Fruit fly (Drosophila melanogaster) whole organism, adult: ENCODE measurements around the gene CG42655.

ENCODE experiments used
- CG11617 ChIP-seq: fragments of 200-800 bp; sonication (Bioruptor generic); optimal IDR thresholded peaks from 2 replicates; lab custom pipeline; 2017; ENCODE audit warnings: mild to moderate bottlenecking, missing biosample characterization, missing genetic modification reagents, missing genetic modification characterization
- CG12768 ChIP-seq: fragments of 200-800 bp; sonication (Bioruptor generic); optimal IDR thresholded peaks from 2 replicates; lab custom pipeline; 2017; ENCODE audit warnings: missing biosample characterization, missing genetic modification characterization, mild to moderate bottlenecking, moderate library complexity, missing genetic modification reagents
- CG14711 ChIP-seq: fragments of 200-800 bp; sonication (Bioruptor generic); optimal IDR thresholded peaks from 2 replicates; lab custom pipeline; 2018; ENCODE audit warnings: missing biosample characterization, mild to moderate bottlenecking, missing genetic modification characterization, moderate library complexity
- CG1620 ChIP-seq: fragments of 200-800 bp; sonication (Bioruptor generic); optimal IDR thresholded peaks from 2 replicates; lab custom pipeline; 2016; ENCODE audit warnings: missing biosample characterization, missing genetic modification characterization
- CG33017 ChIP-seq: fragments of 200-800 bp; sonication (Bioruptor generic); optimal IDR thresholded peaks from 2 replicates; lab custom pipeline; 2018; ENCODE audit warnings: missing biosample characterization, mild to moderate bottlenecking, missing genetic modification characterization, moderate library complexity
- CG5204 ChIP-seq: fragments of 200-800 bp; sonication (Bioruptor generic); optimal IDR thresholded peaks from 2 replicates; lab custom pipeline; 2016; ENCODE audit warnings: missing biosample characterization, missing genetic modification characterization
- CG7045 ChIP-seq: fragments of 200-800 bp; sonication (Bioruptor generic); optimal IDR thresholded peaks from 2 replicates; lab custom pipeline; 2017; ENCODE audit warnings: missing biosample characterization, mild to moderate bottlenecking, missing genetic modification characterization
- CG7101 ChIP-seq: fragments of 200-800 bp; sonication (Bioruptor generic); optimal IDR thresholded peaks from 2 replicates; lab custom pipeline; 2018; ENCODE audit warnings: missing biosample characterization, mild to moderate bottlenecking, missing genetic modification characterization, moderate library complexity
- Clk ChIP-seq: fragments of 200-800 bp; sonication (Bioruptor generic); optimal IDR thresholded peaks from 2 replicates; lab custom pipeline; 2017; ENCODE audit warnings: missing biosample characterization, missing genetic modification characterization
- Crg-1 ChIP-seq: fragments of 200-800 bp; sonication (Bioruptor generic); optimal IDR thresholded peaks from 2 replicates; lab custom pipeline; 2016; ENCODE audit warnings: missing biosample characterization, missing genetic modification characterization
- Hr96 ChIP-seq: fragments of 200-800 bp; sonication (Bioruptor generic); optimal IDR thresholded peaks from 2 replicates; lab custom pipeline; 2016; ENCODE audit warnings: missing biosample characterization, missing genetic modification characterization
- Mnt ChIP-seq: fragments of 200-800 bp; sonication (Bioruptor generic); optimal IDR thresholded peaks from 2 replicates; lab custom pipeline; 2016; ENCODE audit warnings: missing biosample characterization, mild to moderate bottlenecking, missing genetic modification characterization
- bab1 ChIP-seq: fragments of 200-800 bp; sonication (Bioruptor generic); optimal IDR thresholded peaks from 3 replicates; lab custom pipeline; 2019; ENCODE audit warnings: missing biosample characterization, mild to moderate bottlenecking, missing genetic modification characterization, moderate library complexity
- cic ChIP-seq: fragments of 200-800 bp; sonication (Bioruptor generic); optimal IDR thresholded peaks from 2 replicates; lab custom pipeline; 2017; ENCODE audit warnings: missing biosample characterization, mild to moderate bottlenecking, missing genetic modification characterization, moderate library complexity
- cnc ChIP-seq, 2 experiments: fragments of >200 bp; optimal IDR thresholded peaks; 2 replicates each; lab custom pipeline; 2017
- kay ChIP-seq: fragments of 200-800 bp; sonication (Bioruptor generic); peaks from one replicate; lab custom pipeline; 2016; ENCODE audit warnings: missing biosample characterization, missing genetic modification characterization, borderline replicate concordance
- ovo ChIP-seq: fragments of 200-800 bp; sonication (Bioruptor generic); optimal IDR thresholded peaks from 2 replicates; lab custom pipeline; 2016; ENCODE audit warnings: missing biosample characterization, missing genetic modification characterization
- pad ChIP-seq: fragments of 200-800 bp; sonication (Bioruptor generic); optimal IDR thresholded peaks from 3 replicates; lab custom pipeline; 2017; ENCODE audit warnings: missing biosample characterization, missing genetic modification characterization, mild to moderate bottlenecking, moderate library complexity, missing genetic modification reagents
- tj ChIP-seq: fragments of 200-800 bp; sonication (Bioruptor generic); optimal IDR thresholded peaks from 3 replicates; lab custom pipeline; 2017; ENCODE audit warnings: missing biosample characterization, mild to moderate bottlenecking, missing genetic modification characterization, moderate library complexity
- toe ChIP-seq: fragments of 200-800 bp; sonication (Bioruptor generic); optimal IDR thresholded peaks from 2 replicates; lab custom pipeline; 2016; ENCODE audit warnings: missing biosample characterization, missing genetic modification characterization

CG42655 gene

DNA sequence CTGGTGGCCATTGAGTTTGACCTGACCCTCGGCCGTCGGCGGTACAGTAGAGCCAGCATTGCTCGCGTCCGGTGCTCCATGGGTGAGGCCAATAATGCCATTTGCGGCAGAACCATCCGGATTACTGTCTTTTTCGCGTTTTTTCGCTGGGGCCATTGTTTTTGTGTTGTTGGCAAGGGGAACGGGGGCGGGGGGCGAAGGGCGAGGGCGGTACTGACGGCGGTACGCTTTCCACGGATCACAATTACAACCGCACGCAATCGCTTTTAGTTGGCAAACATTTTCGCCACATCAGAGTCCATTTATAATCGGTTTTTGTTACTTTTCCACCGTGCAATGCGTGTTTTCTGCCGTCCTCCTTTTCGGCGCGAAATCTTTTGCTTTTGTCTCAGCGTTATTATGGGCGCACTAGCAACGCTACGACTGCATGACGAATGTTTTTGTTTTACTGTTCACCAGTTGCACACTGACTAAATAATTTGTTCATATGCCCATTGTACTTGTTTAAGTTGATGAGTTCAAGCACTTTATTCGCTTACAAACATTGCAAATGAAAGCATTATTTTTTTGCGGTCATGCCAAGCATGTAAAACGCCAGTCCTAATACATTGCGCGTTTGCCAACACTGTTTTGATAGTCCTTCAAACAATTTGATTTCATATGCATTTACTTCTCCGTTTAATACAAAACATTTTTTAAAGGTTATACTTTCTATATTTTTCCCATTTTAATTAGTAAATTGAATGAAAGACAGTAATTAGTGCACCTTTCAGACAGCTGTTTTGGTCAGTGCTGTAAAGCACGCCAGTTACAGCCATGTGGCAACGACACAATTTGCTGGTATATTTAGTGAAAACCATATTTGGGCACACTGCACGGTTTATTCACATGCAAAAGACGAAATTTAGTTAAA, 30.4 kb downstream of the CG42655 start, which contains the start of gene Pfdn6:
Gene Pfdn6 (plus strand): TSS at position 839 of the 913 bp plus-strand sequence.
- TF ChIP-seq CG7101 (tag; lab: Kevin White, UChicago) (peak; percentile 70), Clk (peak; percentile 76), Crg-1 (GFP tag; lab: Kevin White, UChicago) (peak; percentile 85), CG1620 (GFP tag; lab: Kevin White, UChicago) (peak; percentile 77), toe (GFP tag; lab: Kevin White, UChicago) (peak; percentile 61), CG33017 (tag; lab: Kevin White, UChicago) (peak; percentile 64), CG7045 (GFP tag; lab: Kevin White, UChicago) (peak; percentile 79), Hr96 (GFP tag; lab: Kevin White, UChicago) (no peak), pad (GFP tag; lab: Kevin White, UChicago) (peak; percentile 78), Mnt (GFP tag; lab: Kevin White, UChicago) (peak; percentile 88), ovo (GFP tag; lab: Kevin White, UChicago) (peak; percentile 65), CG14711 (tag; lab: Kevin White, UChicago) (peak; percentile 67), cnc (optimal IDR thresholded peaks at IDR 0.05; lab: Kevin White, UChicago) (no peak), tj (GFP tag; lab: Kevin White, UChicago) (peak; percentile 80), bab1 (GFP tag; lab: Kevin White, UChicago) (peak; percentile 97), CG5204 (GFP tag; lab: Kevin White, UChicago) (no peak), kay (GFP tag; lab: Kevin White, UChicago) (no peak), CG11617 (peak; percentile 94), cic (GFP tag; lab: Kevin White, UChicago) (peak; percentile 43), CG12768 (GFP tag; lab: Kevin White, UChicago) (peak; percentile 69)

- TF ChIP-seq tj (GFP tag; lab: Kevin White, UChicago) (peak; percentile 91), CG33017 (tag; lab: Kevin White, UChicago) (no peak), cnc (optimal IDR thresholded peaks at IDR 0.05; lab: Kevin White, UChicago) (no peak), CG11617 (no peak), kay (GFP tag; lab: Kevin White, UChicago) (no peak)
Observed at dm6 chr3L:19919981-19920380, 33.5 kb downstream of the CG42655 start.

DNA sequence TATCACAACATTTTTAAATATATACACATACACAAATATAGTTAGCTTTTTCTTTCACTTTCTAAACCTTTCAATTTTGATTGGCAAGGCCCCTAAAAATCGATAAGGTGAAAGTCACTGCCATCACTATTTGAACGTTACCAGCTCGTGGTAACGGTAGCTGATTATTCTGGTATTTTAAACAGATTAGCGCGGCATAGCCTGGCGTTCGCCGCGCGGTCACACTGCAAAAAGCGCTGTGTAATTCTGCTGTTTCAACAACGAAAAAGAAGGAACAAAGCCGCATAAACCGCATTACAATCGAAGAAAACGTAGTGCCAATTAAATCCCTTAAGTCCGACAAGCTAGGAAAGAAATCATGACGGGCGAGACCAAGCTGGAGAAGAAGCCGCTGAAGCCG, 38.7 kb downstream of the CG42655 start, which contains the start of gene Rpn1:
Gene Rpn1 (plus strand): TSS at position 219 of the 400 bp plus-strand sequence.
- TF ChIP-seq pad (GFP tag; lab: Kevin White, UChicago) (no peak), CG14711 (tag; lab: Kevin White, UChicago) (peak; percentile 12), CG1620 (GFP tag; lab: Kevin White, UChicago) (peak; percentile 63), toe (GFP tag; lab: Kevin White, UChicago) (no peak), Mnt (GFP tag; lab: Kevin White, UChicago) (peak; percentile 64), Hr96 (GFP tag; lab: Kevin White, UChicago) (no peak), ovo (GFP tag; lab: Kevin White, UChicago) (peak; percentile 33), CG11617 (no peak), kay (GFP tag; lab: Kevin White, UChicago) (no peak), cic (GFP tag; lab: Kevin White, UChicago) (no peak), CG5204 (GFP tag; lab: Kevin White, UChicago) (no peak), CG7101 (tag; lab: Kevin White, UChicago) (no peak), tj (GFP tag; lab: Kevin White, UChicago) (no peak), CG33017 (tag; lab: Kevin White, UChicago) (no peak), cnc (optimal IDR thresholded peaks at IDR 0.05; lab: Kevin White, UChicago) (peak in 1 of 2 experiments; percentile 70), bab1 (GFP tag; lab: Kevin White, UChicago) (peak; percentile 55), CG7045 (GFP tag; lab: Kevin White, UChicago) (no peak)

DNA sequence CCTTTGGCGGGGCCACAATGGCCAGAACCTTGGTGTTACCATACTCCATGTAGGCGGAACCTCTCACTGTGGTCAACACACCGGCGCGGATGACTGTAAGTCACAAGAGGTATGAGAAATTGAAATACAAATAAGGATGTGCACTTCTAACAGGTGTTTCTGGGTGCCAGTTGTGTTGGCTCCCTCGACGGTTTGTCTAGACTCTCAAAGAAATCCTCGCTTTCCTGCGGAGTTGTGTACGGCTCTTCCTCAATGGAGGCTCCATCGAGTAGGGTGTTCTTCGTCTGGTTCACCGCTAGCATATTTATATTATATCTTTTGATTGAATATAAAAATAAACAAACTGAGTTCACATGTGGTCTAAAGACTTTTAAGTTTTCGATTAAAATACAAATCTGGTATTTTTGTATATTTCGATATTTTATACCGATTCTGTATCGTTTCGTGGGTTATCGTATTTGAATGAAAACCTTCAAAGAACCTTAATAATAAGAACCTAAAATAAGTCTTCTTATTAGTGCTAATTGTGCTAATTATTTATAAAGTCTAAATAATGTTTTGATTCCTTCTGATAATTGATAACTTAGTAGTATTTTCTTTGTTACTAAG, 40.1 kb downstream of the CG42655 start, which contains the start of gene Mtr3:
Gene Mtr3 (minus strand): TSS at position 388 of the 609 bp plus-strand sequence.
- TF ChIP-seq CG1620 (GFP tag; lab: Kevin White, UChicago) (no peak), toe (GFP tag; lab: Kevin White, UChicago) (no peak), cic (GFP tag; lab: Kevin White, UChicago) (no peak), cnc (optimal IDR thresholded peaks at IDR 0.05; lab: Kevin White, UChicago) (no peak), bab1 (GFP tag; lab: Kevin White, UChicago) (peak; percentile 18), CG5204 (GFP tag; lab: Kevin White, UChicago) (no peak)

dm6 chr3L:19910054-19910414, 43.5 kb downstream of the CG42655 start, which contains the start of the genes Mi-2 and Prp3:
Gene Mi-2, minus strand, starts transcription at chr3L:19910215.
Gene Prp3, plus strand, starts transcription at chr3L:19910300.
- TF ChIP-seq ovo (GFP tag; lab: Kevin White, UChicago) (no peak), CG14711 (tag; lab: Kevin White, UChicago) (peak; percentile 81), pad (GFP tag; lab: Kevin White, UChicago) (peak; percentile 47), CG5204 (GFP tag; lab: Kevin White, UChicago) (no peak), Clk (no peak), Crg-1 (GFP tag; lab: Kevin White, UChicago) (no peak), Mnt (GFP tag; lab: Kevin White, UChicago) (peak; percentile 58), CG7045 (GFP tag; lab: Kevin White, UChicago) (no peak), CG1620 (GFP tag; lab: Kevin White, UChicago) (no peak), cnc (optimal IDR thresholded peaks at IDR 0.05; lab: Kevin White, UChicago) (no peak), bab1 (GFP tag; lab: Kevin White, UChicago) (peak; percentile 51), CG7101 (tag; lab: Kevin White, UChicago) (peak; percentile 51), tj (GFP tag; lab: Kevin White, UChicago) (no peak), Hr96 (GFP tag; lab: Kevin White, UChicago) (no peak), CG11617 (peak; percentile 62), CG12768 (GFP tag; lab: Kevin White, UChicago) (no peak), cic (GFP tag; lab: Kevin White, UChicago) (peak; percentile 47)
